Worm (Caenorhabditis elegans): Measurements from ENCODE around the gene F59E12.1.

The F59E12.1 gene

DNA sequence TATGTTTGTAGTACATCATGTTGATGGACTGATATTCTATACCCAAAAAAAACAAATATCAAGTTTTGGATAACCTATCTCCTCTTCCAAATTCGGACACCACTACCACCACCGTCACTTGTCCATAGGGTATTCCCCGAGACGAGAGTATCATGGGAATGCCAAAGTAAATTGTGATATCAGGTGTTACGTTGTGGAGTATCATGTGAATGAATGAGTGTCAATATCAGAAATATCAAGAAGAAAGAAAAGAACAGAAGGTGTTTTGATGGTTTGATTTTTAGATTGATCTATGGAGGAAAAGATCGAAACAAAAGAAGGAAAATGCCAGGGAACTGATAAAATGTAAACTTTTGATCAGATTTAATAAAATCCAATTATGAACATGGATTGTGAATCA is 43.9 kb downstream of the F59E12.1 start:
- TF ChIP-seq cnd-1 (tag; optimal IDR thresholded peaks at IDR 0.05) (no peak), tbx-8 (GFP tag; optimal IDR thresholded peaks at IDR 0.05) (no peak), unc-62 (GFP tag; optimal IDR thresholded peaks at IDR 0.05) (no peak), M03D4.4 (tag; optimal IDR thresholded peaks at IDR 0.05) (no peak), sem-2 (GFP tag; optimal IDR thresholded peaks at IDR 0.05) (no peak), snpc-4 (tag; optimal IDR thresholded peaks at IDR 0.05) (no peak), unc-120 (tag; optimal IDR thresholded peaks at IDR 0.05; ENCODE audit: poor library complexity, severe bottlenecking) (no peak), nhr-12 (tag; optimal IDR thresholded peaks at IDR 0.05) (no peak), mls-2 (tag; optimal IDR thresholded peaks at IDR 0.05) (no peak), unc-39 (tag; optimal IDR thresholded peaks at IDR 0.05) (no peak), pha-4 (tag; optimal IDR thresholded peaks at IDR 0.05) (no peak)

ce11 chrII:5698869-5699268 is 44.6 kb downstream of the F59E12.1 start, which contains the start of the genes C25H3.10 and C25H3.1:
Gene C25H3.10 (minus strand): TSS chrII:5698969.
Gene C25H3.1 (plus strand): TSS chrII:5699071.
- no peak for TF ChIP-seq pha-4 (tag; optimal IDR thresholded peaks at IDR 0.05)
- no peak for TF ChIP-seq unc-62 (GFP tag; optimal IDR thresholded peaks at IDR 0.05)
- TF ChIP-seq lin-13 (tag; optimal IDR thresholded peaks at IDR 0.05) = no peak
- TF ChIP-seq mls-2 (tag; optimal IDR thresholded peaks at IDR 0.05) = no peak
- TF ChIP-seq bed-3 (GFP tag; optimal IDR thresholded peaks at IDR 0.05) = no peak
- no peak for TF ChIP-seq cnd-1 (tag; optimal IDR thresholded peaks at IDR 0.05)
- TF ChIP-seq blmp-1 (tag; optimal IDR thresholded peaks at IDR 0.05) = no peak
- no peak for TF ChIP-seq sem-2 (GFP tag; optimal IDR thresholded peaks at IDR 0.05)
- TF ChIP-seq sptf-1 (tag; optimal IDR thresholded peaks at IDR 0.05) = no peak
- no peak for TF ChIP-seq ceh-43 (GFP tag; optimal IDR thresholded peaks at IDR 0.05)
- no peak for TF ChIP-seq drap-1 (GFP tag; optimal IDR thresholded peaks at IDR 0.05)
- no peak for TF ChIP-seq unc-120 (tag; optimal IDR thresholded peaks at IDR 0.05; ENCODE audit: poor library complexity, severe bottlenecking)
- no peak for TF ChIP-seq mab-5 (tag; optimal IDR thresholded peaks at IDR 0.05)
- TF ChIP-seq nhr-28 (tag; optimal IDR thresholded peaks at IDR 0.05) = no peak
- TF ChIP-seq lin-32 (GFP tag; optimal IDR thresholded peaks at IDR 0.05) = no peak

ce11 chrII:5701485-5701884 is 47.2 kb downstream of the F59E12.1 start:
- TF ChIP-seq lsy-2 (tag; optimal IDR thresholded peaks at IDR 0.05) (no peak), mep-1 (tag; optimal IDR thresholded peaks at IDR 0.05) (peak; percentile 31), ces-1 (GFP tag; optimal IDR thresholded peaks at IDR 0.05) (peak; percentile 1)

ce11 chrII:5702611-5703192 is 48.4 kb downstream of the F59E12.1 start:
- TF ChIP-seq ces-1 (GFP tag; optimal IDR thresholded peaks at IDR 0.05) = peak; percentile 77
- no peak for TF ChIP-seq mls-2 (tag; optimal IDR thresholded peaks at IDR 0.05)

ce11 chrII:5704479-5704878 is 50.2 kb downstream of the F59E12.1 start:
- peak; percentile 2 for TF ChIP-seq ces-1 (GFP tag; optimal IDR thresholded peaks at IDR 0.05)
- peak; percentile 56 for TF ChIP-seq elt-1 (tag; optimal IDR thresholded peaks at IDR 0.05; ENCODE audit: borderline replicate concordance, insufficient read depth)
- no peak for TF ChIP-seq sem-2 (GFP tag; optimal IDR thresholded peaks at IDR 0.05)
